Fruit fly (Drosophila melanogaster): ENCODE measurements around the gene Sf3b5.

dm6 chr3R:8984602-8985074, 30.5 kb downstream of the Sf3b5 start, which contains the start of gene CG11970:
- no peak for TF ChIP-seq HHEX (GFP tag; optimal IDR thresholded peaks at IDR 0.05)
- TF ChIP-seq hth (optimal IDR thresholded peaks at IDR 0.05) = no peak
- TF ChIP-seq grau (tag; optimal IDR thresholded peaks at IDR 0.05) = peak; percentile 46
- no peak for TF ChIP-seq Hmr (GFP tag; optimal IDR thresholded peaks at IDR 0.05)
- TF ChIP-seq CG11093 (GFP tag; IDR thresholded peaks at IDR 0.05) = no peak
- peak; percentile 48; the same call in 1 of the 3 replicates for TF ChIP-seq Aef1 (GFP tag; IDR thresholded peaks at IDR 0.05)
- no peak for TF ChIP-seq usp (GFP tag; optimal IDR thresholded peaks at IDR 0.05)
- TF ChIP-seq psq (GFP tag; optimal IDR thresholded peaks at IDR 0.05) = no peak
- no peak for TF ChIP-seq ewg (GFP tag; optimal IDR thresholded peaks at IDR 0.05)
- TF ChIP-seq CG5245 (GFP tag; optimal IDR thresholded peaks at IDR 0.05) = no peak
- TF ChIP-seq CG2129 (GFP tag; IDR thresholded peaks at IDR 0.05; ENCODE audit: partially characterized antibody) = 0 out of 2 replicates have a peak, but pooled peaks have one; percentile 10
- TF ChIP-seq CG12769 (tag; optimal IDR thresholded peaks at IDR 0.05) = no peak

Measured in whole organism, embryonic.